Worm (Caenorhabditis elegans): ENCODE results near the gene str-108.

DNA sequence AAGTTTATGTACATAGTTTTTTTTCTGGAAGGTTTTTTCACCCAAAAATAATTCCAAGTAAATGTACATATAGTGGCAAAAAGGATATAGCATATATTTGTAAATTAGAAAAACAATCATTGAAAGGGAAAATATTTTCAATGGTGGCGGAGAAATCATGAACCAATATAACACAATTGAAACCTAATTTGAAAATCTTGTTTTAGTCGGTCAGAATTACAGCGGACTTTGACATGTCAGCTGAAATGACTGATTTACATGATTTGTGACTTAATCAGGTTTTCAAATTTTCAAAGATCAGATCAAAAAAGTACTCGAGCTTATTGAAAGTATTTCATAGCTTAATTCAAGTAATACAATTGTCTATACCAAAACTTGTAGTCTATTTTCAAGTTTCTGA, 5.7 kb downstream of the str-108 start, which contains the start of gene K05D4.9:
- no peak for TF ChIP-seq hlh-30 (tag; optimal IDR thresholded peaks at IDR 0.05; ENCODE audit: insufficient read depth)
- TF ChIP-seq ama-1 (optimal IDR thresholded peaks at IDR 0.05): no peak
